Worm (Caenorhabditis elegans) whole organism, young adult: Measurements from ENCODE around the gene cpr-2.
"Not testable (repeated sequence)": the region's sequence is repeated elsewhere in the genome, so short reads cannot be mapped to it uniquely, and the experiment has no call there.

ENCODE experiments used
- B0336.3 ChIP-seq: fragments of 200-800 bp; sonication (Bioruptor generic); IDR thresholded peaks from 2 replicates; pipeline ENCODE4 v1.3.6; 2022; ENCODE audit warnings: missing genetic modification characterization, missing compliant biosample characterization
- C06A6.2 ChIP-seq: fragments of 200-800 bp; sonication (Bioruptor generic); conservative IDR thresholded peaks from 2 replicates; pipeline ENCODE4 v1.3.6; 2022; ENCODE audit warnings: missing genetic modification characterization, missing compliant biosample characterization
- F49E8.2 ChIP-seq: sonication (generic microtip); optimal IDR thresholded peaks from 3 replicates; lab custom pipeline; 2017; ENCODE audit warnings: missing genetic modification characterization, mild to moderate bottlenecking, missing compliant biosample characterization, antibody characterized with exemption, moderate library complexity; ENCODE audit not compliant: insufficient read depth
- F52B5.7 ChIP-seq: sonication (generic microtip); optimal IDR thresholded peaks from 2 replicates; lab custom pipeline; 2016; ENCODE audit warnings: mild to moderate bottlenecking, missing genetic modification characterization, missing compliant biosample characterization
- F57A8.1 ChIP-seq: fragments of 200-800 bp; sonication (Bioruptor generic); optimal IDR thresholded peaks from 2 replicates; lab custom pipeline; 2018; ENCODE audit warnings: mild to moderate bottlenecking, missing genetic modification characterization, moderate library complexity, missing compliant biosample characterization
- F57C9.4 ChIP-seq: sonication (generic microtip); optimal IDR thresholded peaks from 2 replicates; lab custom pipeline; 2017; ENCODE audit warnings: mild to moderate bottlenecking, missing genetic modification characterization, missing compliant biosample characterization
- Y53G8AR.9 ChIP-seq: fragments of 200-800 bp; sonication (Bioruptor generic); conservative IDR thresholded peaks from 2 replicates; pipeline ENCODE4 v1.3.6; 2022; ENCODE audit warnings: missing genetic modification reagents, missing genetic modification characterization, missing compliant biosample characterization
- attf-3 ChIP-seq: fragments of 200-800 bp; sonication (Bioruptor generic); conservative IDR thresholded peaks from 2 replicates; pipeline ENCODE4 v1.3.6; 2022; ENCODE audit warnings: missing genetic modification reagents, missing genetic modification characterization, missing compliant biosample characterization
- attf-5 ChIP-seq: fragments of 200-800 bp; sonication (Bioruptor generic); optimal IDR thresholded peaks from 2 replicates; lab custom pipeline; 2018; ENCODE audit warnings: mild to moderate bottlenecking, missing genetic modification characterization, missing compliant biosample characterization
- bed-1 ChIP-seq: fragments of 200-800 bp; sonication (Bioruptor generic); IDR thresholded peaks from 2 replicates; pipeline ENCODE4 v1.3.6; 2022; ENCODE audit warnings: missing genetic modification reagents, missing genetic modification characterization, missing compliant biosample characterization
- bed-2 ChIP-seq: fragments of 200-800 bp; sonication (Bioruptor generic); IDR thresholded peaks from 2 replicates; pipeline ENCODE4 v1.3.6; 2022; ENCODE audit warnings: missing genetic modification reagents, missing genetic modification characterization, missing compliant biosample characterization
- ceh-100 ChIP-seq: fragments of 200-800 bp; sonication (Bioruptor generic); IDR thresholded peaks from 2 replicates; pipeline ENCODE4 v1.3.6; 2022; ENCODE audit warnings: missing genetic modification reagents, missing genetic modification characterization, missing compliant biosample characterization
- ceh-58 ChIP-seq: fragments of 200-800 bp; sonication (Bioruptor generic); IDR thresholded peaks from 2 replicates; pipeline ENCODE4 v1.3.6; 2022; ENCODE audit warnings: missing genetic modification characterization, missing compliant biosample characterization
- ceh-91 ChIP-seq: fragments of 200-800 bp; sonication (Bioruptor generic); IDR thresholded peaks from 2 replicates; pipeline ENCODE4 v1.3.6; 2022; ENCODE audit warnings: missing genetic modification reagents, missing genetic modification characterization, missing compliant biosample characterization
- dpl-1 ChIP-seq: fragments of 150-350 bp; optimal IDR thresholded peaks from 2 replicates; lab custom pipeline; 2014; ENCODE audit warnings: missing biosample characterization, missing genetic modification reagents, missing genetic modification characterization
- egrh-3 ChIP-seq: fragments of 200-800 bp; sonication (Bioruptor generic); IDR thresholded peaks from 2 replicates; pipeline ENCODE4 v1.3.6; 2022; ENCODE audit warnings: missing genetic modification reagents, missing genetic modification characterization, missing compliant biosample characterization
- ekl-4 ChIP-seq: fragments of 200-800 bp; sonication (Bioruptor generic); IDR thresholded peaks from 2 replicates; pipeline ENCODE4 v1.3.6; 2022; ENCODE audit warnings: missing genetic modification reagents, missing genetic modification characterization, missing compliant biosample characterization
- hmg-1.2 ChIP-seq: fragments of 200-800 bp; sonication (Bioruptor generic); IDR thresholded peaks from 2 replicates; pipeline ENCODE4 v1.3.6; 2022; ENCODE audit warnings: missing genetic modification reagents, missing genetic modification characterization, missing compliant biosample characterization
- lag-1 ChIP-seq: fragments of 200-800 bp; sonication (Bioruptor generic); IDR thresholded peaks from 2 replicates; pipeline ENCODE4 v1.3.6; 2022; ENCODE audit warnings: missing genetic modification reagents, missing genetic modification characterization, missing compliant biosample characterization
- let-607 ChIP-seq, 2 experiments: fragments of 200-800 bp in 1 of 2; sonication (Bioruptor generic) in 1 of 2; sonication (generic microtip) in 1 of 2; optimal IDR thresholded peaks; 2 replicates each; lab custom pipeline; 2016 to 2018; ENCODE audit warnings: mild to moderate bottlenecking in 2 of 2, missing compliant biosample characterization in 2 of 2, missing genetic modification characterization in 2 of 2, moderate library complexity in 2 of 2, missing genotype in 1 of 2
- lin-26 ChIP-seq: fragments of 200-800 bp; sonication (Bioruptor generic); IDR thresholded peaks from 2 replicates; pipeline ENCODE4 v1.3.6; 2022; ENCODE audit warnings: missing genetic modification reagents, missing genetic modification characterization, missing compliant biosample characterization
- lin-40 ChIP-seq: sonication (generic microtip); optimal IDR thresholded peaks from 2 replicates; lab custom pipeline; 2016; ENCODE audit warnings: missing genetic modification characterization, mild to moderate bottlenecking, missing compliant biosample characterization, missing genotype, missing genetic modification reagents
- madf-8 ChIP-seq: fragments of 200-800 bp; sonication (Bioruptor generic); conservative IDR thresholded peaks from 2 replicates; pipeline ENCODE4 v1.3.6; 2022; ENCODE audit warnings: missing genetic modification reagents, missing genetic modification characterization, missing compliant biosample characterization
- nfya-2 ChIP-seq: fragments of 200-800 bp; sonication (Bioruptor generic); IDR thresholded peaks from 2 replicates; pipeline ENCODE4 v1.3.6; 2022; ENCODE audit warnings: missing genetic modification reagents, missing genetic modification characterization, missing compliant biosample characterization
- nfyb-1 ChIP-seq: fragments of 200-800 bp; sonication (Bioruptor generic); IDR thresholded peaks from 2 replicates; pipeline ENCODE4 v1.3.6; 2022; ENCODE audit warnings: missing genetic modification reagents, missing genetic modification characterization, missing compliant biosample characterization
- nhr-179 ChIP-seq: sonication (generic microtip); optimal IDR thresholded peaks from 2 replicates; lab custom pipeline; 2016; ENCODE audit warnings: mild to moderate bottlenecking, missing genetic modification characterization, missing compliant biosample characterization
- nhr-27 ChIP-seq: fragments of 200-800 bp; sonication (Bioruptor generic); optimal IDR thresholded peaks from 2 replicates; lab custom pipeline; 2018; ENCODE audit warnings: mild to moderate bottlenecking, missing genetic modification characterization, moderate library complexity, missing compliant biosample characterization
- nhr-80 ChIP-seq: sonication (generic microtip); optimal IDR thresholded peaks from 2 replicates; lab custom pipeline; 2016; ENCODE audit warnings: missing genetic modification characterization, missing compliant biosample characterization
- pbrm-1 ChIP-seq: fragments of 200-800 bp; sonication (Bioruptor generic); IDR thresholded peaks from 2 replicates; pipeline ENCODE4 v1.3.6; 2022; ENCODE audit warnings: missing genetic modification reagents, missing genetic modification characterization, missing compliant biosample characterization
- repo-1 ChIP-seq: sonication (generic microtip); optimal IDR thresholded peaks from 2 replicates; lab custom pipeline; 2017; ENCODE audit warnings: mild to moderate bottlenecking, missing genetic modification characterization, missing compliant biosample characterization
- snpc-4 ChIP-seq, 5 experiments: fragments of 150-350 bp in 1 of 5; sonication (generic microtip) in 4 of 5; optimal IDR thresholded peaks; 2 replicates each; lab custom pipeline; 2014 to 2018; ENCODE audit warnings: missing genetic modification characterization in 5 of 5, missing biosample characterization in 3 of 5, antibody characterized with exemption in 2 of 5, mild to moderate bottlenecking in 2 of 5, missing compliant biosample characterization in 2 of 5, missing genotype in 2 of 5, moderate library complexity in 2 of 5, missing genetic modification reagents in 1 of 5
- unc-130 ChIP-seq: sonication (generic microtip); optimal IDR thresholded peaks from 2 replicates; lab custom pipeline; 2016; ENCODE audit warnings: missing genetic modification reagents, missing genetic modification characterization, missing compliant biosample characterization
- xnd-1 ChIP-seq: sonication (generic microtip); optimal IDR thresholded peaks from 2 replicates; lab custom pipeline; 2016; ENCODE audit warnings: missing genotype, missing genetic modification reagents, missing genetic modification characterization, missing compliant biosample characterization
- ztf-25 ChIP-seq: fragments of 200-800 bp; sonication (Bioruptor generic); IDR thresholded peaks from 2 replicates; pipeline ENCODE4 v1.3.6; 2022; ENCODE audit warnings: missing genetic modification reagents, missing genetic modification characterization, missing compliant biosample characterization
- ztf-6 ChIP-seq: fragments of 200-800 bp; sonication (Bioruptor generic); IDR thresholded peaks from 2 replicates; pipeline ENCODE4 v1.3.6; 2022; ENCODE audit warnings: missing genetic modification reagents, missing genetic modification characterization, missing compliant biosample characterization

Gene cpr-2

DNA sequence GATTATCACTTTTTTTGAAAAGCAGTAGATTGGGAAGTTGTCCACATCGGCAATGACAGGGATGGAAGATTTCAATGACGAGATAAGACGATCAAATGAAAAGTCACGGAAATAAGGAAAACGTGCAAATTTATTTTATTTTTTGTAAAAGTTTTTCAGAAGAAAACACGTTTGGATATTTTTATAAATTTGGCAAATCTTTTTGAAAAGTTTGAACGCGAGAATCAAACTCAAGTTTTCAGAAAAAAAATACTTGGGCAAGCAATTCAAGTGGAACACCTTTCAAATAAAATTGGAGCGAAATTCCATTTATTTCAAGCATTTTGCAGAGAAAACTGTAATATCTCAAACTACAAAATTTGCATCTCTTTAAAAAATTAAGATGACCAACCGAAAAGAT, 18.8 kb downstream of the cpr-2 start, which contains the start of gene F36D3.5:
Gene F36D3.5, minus strand, starts transcription at position 101 of the 400 bp plus-strand sequence.
- not testable (repeated sequence) for TF ChIP-seq egrh-3 (GFP tag; lab: Robert Waterston, UW); nhr-27 (tag; lab: Kevin White, UChicago); xnd-1

DNA sequence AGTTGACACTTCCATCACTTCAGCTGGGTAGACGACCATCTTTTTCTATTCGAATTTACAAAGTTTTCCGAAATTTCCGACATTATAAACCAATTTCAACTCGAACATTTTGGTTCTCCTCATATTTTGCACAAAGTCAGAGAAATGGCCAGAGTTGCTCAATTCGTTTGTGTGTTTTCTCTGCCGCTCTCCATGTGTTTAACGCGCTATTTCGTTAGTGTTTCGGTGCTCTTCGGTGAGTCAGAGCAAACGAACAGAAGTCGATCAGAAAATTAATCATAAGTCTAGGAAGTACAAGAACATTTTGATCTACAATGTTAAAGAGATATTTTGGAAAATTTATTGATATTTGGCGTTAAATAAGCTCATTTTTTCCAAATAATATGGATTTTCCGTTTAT, 25.2 kb downstream of the cpr-2 start, which contains the start of gene srr-3:
Gene srr-3, minus strand, starts transcription at position 101 of the 400 bp plus-strand sequence.
- TF ChIP-seq snpc-4 (GFP tag; optimal IDR thresholded peaks at IDR 0.05; lab: Kevin White, UChicago) (no peak), snpc-4 (tag; optimal IDR thresholded peaks at IDR 0.05; lab: Kevin White, UChicago) (no peak), lin-40 (tag; lab: Kevin White, UChicago) (no peak), ceh-91 (no peak), bed-1 (GFP tag; lab: Robert Waterston, UW) (no peak), B0336.3 (GFP tag; lab: Robert Waterston, UW) (no peak), F57A8.1 (GFP tag; lab: Kevin White, UChicago) (no peak), nfya-2 (GFP tag; lab: Robert Waterston, UW) (no peak), F49E8.2 (tag; lab: Kevin White, UChicago) (no peak), ceh-100 (GFP tag; lab: Robert Waterston, UW) (no peak), ztf-25 (GFP tag; lab: Robert Waterston, UW) (no peak), C06A6.2 (no peak), let-607 (tag; optimal IDR thresholded peaks at IDR 0.05; lab: Kevin White, UChicago) (no peak), lin-26 (GFP tag; lab: Robert Waterston, UW) (no peak), ceh-58 (no peak), madf-8 (GFP tag; lab: Robert Waterston, UW) (no peak), dpl-1 (GFP tag; lab: Kevin White, UChicago) (no peak)

ce11 chrV:16506650-16507049, 27.2 kb downstream of the cpr-2 start:
- TF ChIP-seq hmg-1.2 (GFP tag; lab: Robert Waterston, UW) (no peak), attf-5 (GFP tag; lab: Kevin White, UChicago) (no peak), repo-1 (tag; lab: Kevin White, UChicago) (no peak)
- TF ChIP-seq, all 124 proteins: peak for 0

ce11 chrV:16505828-16506227, 28.1 kb downstream of the cpr-2 start, which contains the start of gene nhr-54:
TSS of gene nhr-54 (minus strand) at chrV:16505928.
- TF ChIP-seq dpl-1 (GFP tag; lab: Kevin White, UChicago) (no peak), F52B5.7 (tag; lab: Kevin White, UChicago) (no peak), Y53G8AR.9 (GFP tag; lab: Robert Waterston, UW) (no peak), nhr-80 (tag; lab: Kevin White, UChicago) (no peak), ztf-6 (GFP tag; lab: Robert Waterston, UW) (no peak), unc-130 (GFP tag; lab: Kevin White, UChicago) (no peak), pbrm-1 (GFP tag; lab: Robert Waterston, UW) (no peak), nfyb-1 (GFP tag; lab: Robert Waterston, UW) (no peak), F57C9.4 (tag; lab: Kevin White, UChicago) (no peak), egrh-3 (GFP tag; lab: Robert Waterston, UW) (no peak), lin-26 (GFP tag; lab: Robert Waterston, UW) (no peak), ekl-4 (no peak), bed-2 (GFP tag; lab: Robert Waterston, UW) (no peak), nhr-179 (tag; lab: Kevin White, UChicago) (no peak), lag-1 (GFP tag; lab: Robert Waterston, UW) (no peak), attf-3 (no peak), repo-1 (tag; lab: Kevin White, UChicago) (no peak)
